Worm (Caenorhabditis elegans) whole organism, young adult: ENCODE measurements around the gene glt-1.
A peak's percentile ranks its signal among the peaks of the same experiment; 100 is the strongest.

Source experiments
- B0035.1 ChIP-seq: sonication (generic microtip); optimal IDR thresholded peaks from 2 replicates; lab custom pipeline; 2016; ENCODE audit warnings: missing genetic modification characterization, mild to moderate bottlenecking, missing compliant biosample characterization, missing genotype, missing genetic modification reagents
- B0336.3 ChIP-seq: fragments of 200-800 bp; sonication (Bioruptor generic); IDR thresholded peaks from 2 replicates; pipeline ENCODE4 v1.3.6; 2022; ENCODE audit warnings: missing genetic modification characterization, missing compliant biosample characterization
- F23B12.7 ChIP-seq: sonication (generic microtip); optimal IDR thresholded peaks from 2 replicates; lab custom pipeline; 2017; ENCODE audit warnings: missing genetic modification characterization, mild to moderate bottlenecking, missing compliant biosample characterization, antibody characterized with exemption, moderate library complexity; ENCODE audit not compliant: insufficient read depth
- F37B4.10 ChIP-seq: fragments of 200-800 bp; sonication (Bioruptor generic); IDR thresholded peaks from 2 replicates; pipeline ENCODE4 v1.3.6; 2022; ENCODE audit warnings: missing genetic modification characterization, missing compliant biosample characterization
- F49E8.2 ChIP-seq: sonication (generic microtip); optimal IDR thresholded peaks from 3 replicates; lab custom pipeline; 2017; ENCODE audit warnings: missing genetic modification characterization, mild to moderate bottlenecking, missing compliant biosample characterization, antibody characterized with exemption, moderate library complexity; ENCODE audit not compliant: insufficient read depth
- F52B5.7 ChIP-seq: sonication (generic microtip); optimal IDR thresholded peaks from 2 replicates; lab custom pipeline; 2016; ENCODE audit warnings: mild to moderate bottlenecking, missing genetic modification characterization, missing compliant biosample characterization
- T07F8.4 ChIP-seq: sonication (generic microtip); optimal IDR thresholded peaks from 2 replicates; lab custom pipeline; 2016; ENCODE audit warnings: mild to moderate bottlenecking, missing genetic modification characterization, moderate library complexity, missing compliant biosample characterization
- Y95B8A.8 ChIP-seq: fragments of 200-800 bp; sonication (Bioruptor generic); IDR thresholded peaks from 2 replicates; pipeline ENCODE4 v1.3.6; 2022; ENCODE audit warnings: missing genetic modification reagents, missing genetic modification characterization, missing compliant biosample characterization
- aptf-2 ChIP-seq: fragments of 200-800 bp; sonication (Bioruptor generic); conservative IDR thresholded peaks from 2 replicates; pipeline ENCODE4 v1.3.6; 2022; ENCODE audit warnings: missing genetic modification reagents, missing genetic modification characterization, missing compliant biosample characterization
- athp-1 ChIP-seq: sonication (generic microtip); optimal IDR thresholded peaks from 2 replicates; lab custom pipeline; 2017; ENCODE audit warnings: mild to moderate bottlenecking, missing genetic modification characterization, missing compliant biosample characterization
- attf-5 ChIP-seq: fragments of 200-800 bp; sonication (Bioruptor generic); optimal IDR thresholded peaks from 2 replicates; lab custom pipeline; 2018; ENCODE audit warnings: mild to moderate bottlenecking, missing genetic modification characterization, missing compliant biosample characterization
- attf-6 ChIP-seq: fragments of 200-800 bp; sonication (Bioruptor generic); IDR thresholded peaks from 2 replicates; pipeline ENCODE4 v1.3.6; 2022; ENCODE audit warnings: missing genetic modification reagents, missing genetic modification characterization, missing compliant biosample characterization
- cebp-1 ChIP-seq, 2 experiments: fragments of 200-800 bp in 1 of 2; sonication (Bioruptor generic) in 1 of 2; sonication (generic microtip) in 1 of 2; IDR thresholded peaks in 1 of 2; optimal IDR thresholded peaks in 1 of 2; 2 replicates each; pipeline versions ENCODE4 v1.3.6 to Lab custom; 2017 to 2022; ENCODE audit warnings: missing compliant biosample characterization in 2 of 2, missing genetic modification characterization in 2 of 2, mild to moderate bottlenecking in 1 of 2, missing genetic modification reagents in 1 of 2, moderate library complexity in 1 of 2
- ceh-100 ChIP-seq: fragments of 200-800 bp; sonication (Bioruptor generic); IDR thresholded peaks from 2 replicates; pipeline ENCODE4 v1.3.6; 2022; ENCODE audit warnings: missing genetic modification reagents, missing genetic modification characterization, missing compliant biosample characterization
- ceh-27 ChIP-seq: fragments of 200-800 bp; sonication (Bioruptor generic); optimal IDR thresholded peaks from 2 replicates; lab custom pipeline; 2018; ENCODE audit warnings: mild to moderate bottlenecking, missing genetic modification characterization, moderate library complexity, missing compliant biosample characterization
- ceh-40 ChIP-seq: fragments of 200-800 bp; sonication (Bioruptor generic); IDR thresholded peaks from 2 replicates; pipeline ENCODE4 v1.3.6; 2022; ENCODE audit warnings: missing genetic modification characterization, missing compliant biosample characterization
- ceh-58 ChIP-seq: fragments of 200-800 bp; sonication (Bioruptor generic); IDR thresholded peaks from 2 replicates; pipeline ENCODE4 v1.3.6; 2022; ENCODE audit warnings: missing genetic modification characterization, missing compliant biosample characterization
- ceh-79 ChIP-seq: sonication (generic microtip); optimal IDR thresholded peaks from 2 replicates; lab custom pipeline; 2017; ENCODE audit warnings: mild to moderate bottlenecking, missing genetic modification characterization, missing compliant biosample characterization
- chd-7 ChIP-seq: sonication (generic microtip); optimal IDR thresholded peaks from 2 replicates; lab custom pipeline; 2016; ENCODE audit warnings: mild to moderate bottlenecking, missing genetic modification characterization, moderate library complexity, missing compliant biosample characterization
- dox-1 ChIP-seq: fragments of 200-800 bp; sonication (Bioruptor generic); IDR thresholded peaks from 2 replicates; pipeline ENCODE4 v1.3.6; 2022; ENCODE audit warnings: missing genetic modification reagents, missing genetic modification characterization, missing compliant biosample characterization
- dpff-1 ChIP-seq: sonication (generic microtip); optimal IDR thresholded peaks from 2 replicates; lab custom pipeline; 2017; ENCODE audit warnings: mild to moderate bottlenecking, missing genetic modification characterization, missing compliant biosample characterization
- dpl-1 ChIP-seq: fragments of 150-350 bp; optimal IDR thresholded peaks from 2 replicates; lab custom pipeline; 2014; ENCODE audit warnings: missing biosample characterization, missing genetic modification reagents, missing genetic modification characterization
- efl-1 ChIP-seq: fragments of 150-350 bp; optimal IDR thresholded peaks from 2 replicates; lab custom pipeline; 2014; ENCODE audit warnings: missing biosample characterization, missing genetic modification reagents, missing genetic modification characterization
- egl-18 ChIP-seq: fragments of 200-800 bp; sonication (Bioruptor generic); IDR thresholded peaks from 2 replicates; pipeline ENCODE4 v1.3.6; 2022; ENCODE audit warnings: missing genetic modification reagents, missing genetic modification characterization, missing compliant biosample characterization
- him-1 ChIP-seq: sonication (generic microtip); optimal IDR thresholded peaks from 2 replicates; lab custom pipeline; 2016; ENCODE audit warnings: missing genotype, missing genetic modification reagents, missing genetic modification characterization, missing compliant biosample characterization
- hrde-1 ChIP-seq: sonication (generic microtip); optimal IDR thresholded peaks from 2 replicates; lab custom pipeline; 2016; ENCODE audit warnings: missing genetic modification characterization, mild to moderate bottlenecking, missing compliant biosample characterization, moderate library complexity, missing genotype, missing genetic modification reagents, borderline replicate concordance
- hsf-1 ChIP-seq: fragments of 200-800 bp; sonication (Bioruptor generic); IDR thresholded peaks from 2 replicates; pipeline ENCODE4 v1.3.6; 2022; ENCODE audit warnings: missing genetic modification reagents, missing genetic modification characterization, missing compliant biosample characterization
- lag-1 ChIP-seq: fragments of 200-800 bp; sonication (Bioruptor generic); IDR thresholded peaks from 2 replicates; pipeline ENCODE4 v1.3.6; 2022; ENCODE audit warnings: missing genetic modification reagents, missing genetic modification characterization, missing compliant biosample characterization
- let-526 ChIP-seq: fragments of 200-800 bp; sonication (Bioruptor generic); IDR thresholded peaks from 2 replicates; pipeline ENCODE4 v1.3.6; 2022; ENCODE audit warnings: missing genetic modification reagents, missing genetic modification characterization, missing compliant biosample characterization
- let-607 ChIP-seq, 2 experiments: fragments of 200-800 bp in 1 of 2; sonication (Bioruptor generic) in 1 of 2; sonication (generic microtip) in 1 of 2; optimal IDR thresholded peaks; 2 replicates each; lab custom pipeline; 2016 to 2018; ENCODE audit warnings: mild to moderate bottlenecking in 2 of 2, missing compliant biosample characterization in 2 of 2, missing genetic modification characterization in 2 of 2, moderate library complexity in 2 of 2, missing genotype in 1 of 2
- mel-28 ChIP-seq: sonication (generic microtip); optimal IDR thresholded peaks from 2 replicates; lab custom pipeline; 2016; ENCODE audit warnings: borderline replicate concordance, mild to moderate bottlenecking, missing genetic modification characterization, missing compliant biosample characterization
- mxl-1 ChIP-seq: sonication (generic microtip); optimal IDR thresholded peaks from 2 replicates; lab custom pipeline; 2016; ENCODE audit warnings: missing genetic modification characterization, missing compliant biosample characterization
- nfyb-1 ChIP-seq: fragments of 200-800 bp; sonication (Bioruptor generic); IDR thresholded peaks from 2 replicates; pipeline ENCODE4 v1.3.6; 2022; ENCODE audit warnings: missing genetic modification reagents, missing genetic modification characterization, missing compliant biosample characterization
- nhr-120 ChIP-seq: fragments of 200-800 bp; sonication (Bioruptor generic); IDR thresholded peaks from 2 replicates; pipeline ENCODE4 v1.3.6; 2022; ENCODE audit warnings: missing genetic modification characterization, missing compliant biosample characterization
- nhr-90 ChIP-seq: sonication (generic microtip); optimal IDR thresholded peaks from 2 replicates; lab custom pipeline; 2016; ENCODE audit warnings: missing genotype, mild to moderate bottlenecking, missing genetic modification characterization, missing compliant biosample characterization
- pbrm-1 ChIP-seq: fragments of 200-800 bp; sonication (Bioruptor generic); IDR thresholded peaks from 2 replicates; pipeline ENCODE4 v1.3.6; 2022; ENCODE audit warnings: missing genetic modification reagents, missing genetic modification characterization, missing compliant biosample characterization
- rpc-1 ChIP-seq, 2 experiments: fragments of 150-350 bp in 1 of 2; sonication (generic microtip) in 1 of 2; optimal IDR thresholded peaks; 2 replicates each; lab custom pipeline; 2014 to 2018; ENCODE audit warnings: missing biosample characterization in 1 of 2, missing genetic modification characterization in 1 of 2, missing genetic modification reagents in 1 of 2, missing genotype in 1 of 2
- sdz-38 ChIP-seq: sonication (generic microtip); optimal IDR thresholded peaks from 2 replicates; lab custom pipeline; 2016; ENCODE audit warnings: missing genotype, missing genetic modification characterization, missing compliant biosample characterization
- snpc-3.4 ChIP-seq: sonication (generic microtip); optimal IDR thresholded peaks from 2 replicates; lab custom pipeline; 2017; ENCODE audit warnings: missing genetic modification characterization, mild to moderate bottlenecking, missing compliant biosample characterization, antibody characterized with exemption, moderate library complexity, missing genotype, missing genetic modification reagents
- snpc-4 ChIP-seq, 5 experiments: fragments of 150-350 bp in 1 of 5; sonication (generic microtip) in 4 of 5; optimal IDR thresholded peaks; 2 replicates each; lab custom pipeline; 2014 to 2018; ENCODE audit warnings: missing genetic modification characterization in 5 of 5, missing biosample characterization in 3 of 5, antibody characterized with exemption in 2 of 5, mild to moderate bottlenecking in 2 of 5, missing compliant biosample characterization in 2 of 5, missing genotype in 2 of 5, moderate library complexity in 2 of 5, missing genetic modification reagents in 1 of 5
- tbx-9 ChIP-seq: sonication (generic microtip); optimal IDR thresholded peaks from 2 replicates; lab custom pipeline; 2016; ENCODE audit warnings: borderline replicate concordance, missing genetic modification characterization, inconsistent platforms, missing compliant biosample characterization
- unc-62 ChIP-seq: fragments of 150-350 bp; optimal IDR thresholded peaks from 2 replicates; lab custom pipeline; 2014; ENCODE audit warnings: missing biosample characterization, missing genetic modification reagents, missing genetic modification characterization
- zfh-2 ChIP-seq: fragments of 200-800 bp; sonication (Bioruptor generic); conservative IDR thresholded peaks from 2 replicates; pipeline ENCODE4 v1.3.6; 2022; ENCODE audit warnings: missing genetic modification reagents, missing genetic modification characterization, missing compliant biosample characterization
- ztf-22 ChIP-seq: fragments of 200-800 bp; sonication (Bioruptor generic); optimal IDR thresholded peaks from 2 replicates; lab custom pipeline; 2018; ENCODE audit warnings: mild to moderate bottlenecking, missing genetic modification characterization, moderate library complexity, missing compliant biosample characterization
- ztf-26 ChIP-seq: sonication (generic microtip); optimal IDR thresholded peaks from 2 replicates; lab custom pipeline; 2017; ENCODE audit warnings: missing genetic modification characterization, missing compliant biosample characterization
- ztf-3 ChIP-seq: fragments of 200-800 bp; sonication (Bioruptor generic); optimal IDR thresholded peaks from 2 replicates; lab custom pipeline; 2018; ENCODE audit warnings: mild to moderate bottlenecking, missing genetic modification characterization, missing compliant biosample characterization

glt-1 gene

ce11 chrX:3538067-3538466 is 42.2 kb downstream of the glt-1 start:
- no peak for TF ChIP-seq ceh-100 (GFP tag; lab: Robert Waterston, UW)
- no peak for TF ChIP-seq aptf-2 (GFP tag; lab: Robert Waterston, UW)
- TF ChIP-seq unc-62 (GFP tag; lab: Kevin White, UChicago), result no peak
- no peak for TF ChIP-seq let-607 (tag; optimal IDR thresholded peaks at IDR 0.05; lab: Kevin White, UChicago)
- no peak for TF ChIP-seq let-526 (GFP tag; lab: Robert Waterston, UW)
- no peak for TF ChIP-seq nfyb-1 (GFP tag; lab: Robert Waterston, UW)
- no peak for TF ChIP-seq attf-6 (GFP tag; lab: Robert Waterston, UW)
- TF ChIP-seq zfh-2 (GFP tag; lab: Robert Waterston, UW), result no peak
- TF ChIP-seq nhr-90 (tag; lab: Kevin White, UChicago), result no peak
- TF ChIP-seq dpl-1, result no peak
- no peak for TF ChIP-seq Y95B8A.8
- no peak for TF ChIP-seq ztf-3 (GFP tag; lab: Kevin White, UChicago)
- TF ChIP-seq chd-7, result no peak
- no peak for TF ChIP-seq sdz-38 (tag; lab: Kevin White, UChicago)
- TF ChIP-seq attf-5, result no peak
- no peak for TF ChIP-seq F52B5.7

ce11 chrX:3540861-3541260 is 45.0 kb downstream of the glt-1 start:
- TF ChIP-seq rpc-1 (optimal IDR thresholded peaks at IDR 0.05; lab: Kevin White, UChicago), result no peak
- no peak for TF ChIP-seq rpc-1 (tag; optimal IDR thresholded peaks at IDR 0.05; lab: Kevin White, UChicago)
- no peak for TF ChIP-seq ztf-22 (GFP tag; lab: Kevin White, UChicago)
- no peak for TF ChIP-seq nhr-120 (GFP tag; lab: Robert Waterston, UW)
- peak; percentile 42; the same call in 1 of the 2 replicates for TF ChIP-seq dox-1 (GFP tag; lab: Robert Waterston, UW)
- TF ChIP-seq B0035.1 (tag; lab: Kevin White, UChicago), result no peak
- no peak for TF ChIP-seq Y95B8A.8
- TF ChIP-seq lag-1 (GFP tag; lab: Robert Waterston, UW), result no peak
- TF ChIP-seq egl-18 (GFP tag; lab: Robert Waterston, UW), result no peak
- no peak for TF ChIP-seq ceh-79 (tag; lab: Kevin White, UChicago)
- no peak for TF ChIP-seq dpff-1 (tag; lab: Kevin White, UChicago)
- no peak for TF ChIP-seq snpc-3.4 (tag; lab: Kevin White, UChicago)
- TF ChIP-seq athp-1 (tag; lab: Kevin White, UChicago), result no peak
- TF ChIP-seq hrde-1 (tag; lab: Kevin White, UChicago), result no peak
- TF ChIP-seq tbx-9 (tag; lab: Kevin White, UChicago), result no peak
- no peak for TF ChIP-seq T07F8.4 (tag; lab: Kevin White, UChicago)
- no peak for TF ChIP-seq him-1 (tag; lab: Kevin White, UChicago)
- TF ChIP-seq attf-6 (GFP tag; lab: Robert Waterston, UW), result no peak
- no peak for TF ChIP-seq ztf-3 (GFP tag; lab: Kevin White, UChicago)
- no peak for TF ChIP-seq pbrm-1
- no peak for TF ChIP-seq cebp-1 (GFP tag; IDR thresholded peaks at IDR 0.05; lab: Robert Waterston, UW)
- TF ChIP-seq cebp-1 (tag; optimal IDR thresholded peaks at IDR 0.05; lab: Kevin White, UChicago), result peak; percentile 60
- TF ChIP-seq ceh-40 (GFP tag; lab: Robert Waterston, UW), result 0 out of 2 replicates have a peak, but pooled peaks have one; percentile 18
- TF ChIP-seq ceh-58 (GFP tag; lab: Robert Waterston, UW), result no peak
- TF ChIP-seq ztf-26, result peak; percentile 65
- TF ChIP-seq efl-1, result no peak
- no peak for TF ChIP-seq mel-28 (tag; lab: Kevin White, UChicago)
- TF ChIP-seq mxl-1 (tag; lab: Kevin White, UChicago), result no peak
- no peak for TF ChIP-seq unc-62 (GFP tag; lab: Kevin White, UChicago)
- no peak for TF ChIP-seq F49E8.2 (tag; lab: Kevin White, UChicago)
- TF ChIP-seq let-607 (tag; optimal IDR thresholded peaks at IDR 0.05; lab: Kevin White, UChicago), result no peak
- TF ChIP-seq F23B12.7 (tag; lab: Kevin White, UChicago), result no peak
- no peak for TF ChIP-seq F37B4.10
- TF ChIP-seq ceh-27 (GFP tag; lab: Kevin White, UChicago), result peak; percentile 53
- TF ChIP-seq snpc-4 (GFP tag; optimal IDR thresholded peaks at IDR 0.05; lab: Kevin White, UChicago), result no peak
- TF ChIP-seq snpc-4 (tag; optimal IDR thresholded peaks at IDR 0.05; lab: Kevin White, UChicago), result no peak
- TF ChIP-seq hsf-1 (GFP tag; lab: Robert Waterston, UW), result no peak
- no peak for TF ChIP-seq B0336.3 (GFP tag; lab: Robert Waterston, UW)
